Fruit fly (Drosophila melanogaster): ENCODE measurements around the gene CG5567.

The CG5567 gene

dm6 chr3L:17802107-17802506 lies 41.2 kb downstream of the CG5567 start, which contains the start of gene NUCB1 (continued):
- TF ChIP-seq Med (GFP tag) (peak; percentile 94), chm (GFP tag; IDR thresholded peaks at IDR 0.05) (no peak), CG4820 (GFP tag; optimal IDR thresholded peaks at IDR 0.05) (peak; percentile 7), Dfd (GFP tag; optimal IDR thresholded peaks at IDR 0.05) (no peak), wek (GFP tag; optimal IDR thresholded peaks at IDR 0.05) (no peak), CG13894 (tag; optimal IDR thresholded peaks at IDR 0.05) (no peak), schlank (tag; optimal IDR thresholded peaks at IDR 0.05) (no peak), fru (optimal IDR thresholded peaks at IDR 0.05) (no peak), zf30C (GFP tag; optimal IDR thresholded peaks at IDR 0.05) (no peak), CG10565 (GFP tag; optimal IDR thresholded peaks at IDR 0.05) (no peak), CG18476 (GFP tag; optimal IDR thresholded peaks at IDR 0.05) (no peak), eyg (GFP tag; optimal IDR thresholded peaks at IDR 0.05) (no peak), CG2116 (GFP tag; optimal IDR thresholded peaks at IDR 0.05) (peak; percentile 56), tup (GFP tag; optimal IDR thresholded peaks at IDR 0.05) (peak; percentile 27), run (tag; optimal IDR thresholded peaks at IDR 0.05) (no peak), az2 (GFP tag; optimal IDR thresholded peaks at IDR 0.05) (no peak), dmrt11E (tag; optimal IDR thresholded peaks at IDR 0.05) (peak; percentile 12), CG2120 (GFP tag; optimal IDR thresholded peaks at IDR 0.05) (peak; percentile 70), CG2875 (GFP tag; optimal IDR thresholded peaks at IDR 0.05) (peak; percentile 17), Drgx (GFP tag; IDR thresholded peaks at IDR 0.05) (no peak), dan (GFP tag; IDR thresholded peaks at IDR 0.05) (no peak), ttk (GFP tag; IDR thresholded peaks at IDR 0.05) (no peak), Aef1 (GFP tag; IDR thresholded peaks at IDR 0.05) (no peak), Tbp (GFP tag; optimal IDR thresholded peaks at IDR 0.05) (no peak), gce (GFP tag; IDR thresholded peaks at IDR 0.05) (no peak), CG12236 (GFP tag; optimal IDR thresholded peaks at IDR 0.05) (no peak), Neu2 (GFP tag; optimal IDR thresholded peaks at IDR 0.05; ENCODE audit: borderline replicate concordance) (no peak), toy (GFP tag; IDR thresholded peaks at IDR 0.05) (no peak), Hmx (GFP tag; optimal IDR thresholded peaks at IDR 0.05) (no peak), CG10979 (tag; optimal IDR thresholded peaks at IDR 0.05) (peak; percentile 18), CG8765 (GFP tag; IDR thresholded peaks at IDR 0.05) (no peak; the same call in 1 of the 2 replicates), cato (GFP tag; optimal IDR thresholded peaks at IDR 0.05; ENCODE audit: borderline replicate concordance) (no peak), HHEX (GFP tag; optimal IDR thresholded peaks at IDR 0.05) (peak; percentile 48), CG8089 (GFP tag; optimal IDR thresholded peaks at IDR 0.05) (peak; percentile 7), CG1647 (GFP tag; optimal IDR thresholded peaks at IDR 0.05) (peak; percentile 31), CG7372 (GFP tag; IDR thresholded peaks at IDR 0.05) (no peak), slou (GFP tag; optimal IDR thresholded peaks at IDR 0.05) (no peak), ato (GFP tag; IDR thresholded peaks at IDR 0.05; ENCODE audit: partially characterized antibody) (no peak), crc (GFP tag; optimal IDR thresholded peaks at IDR 0.05) (no peak), CG16813 (GFP tag; IDR thresholded peaks at IDR 0.05; ENCODE audit: partially characterized antibody) (0 out of 3 replicates have a peak, but pooled peaks have one; percentile 4), Optix (GFP tag; IDR thresholded peaks at IDR 0.05) (no peak), CG12299 (tag; optimal IDR thresholded peaks at IDR 0.05) (no peak), B-H2 (GFP tag; optimal IDR thresholded peaks at IDR 0.05) (peak; percentile 67), sob (GFP tag; IDR thresholded peaks at IDR 0.05) (peak; percentile 68), CG3847 (GFP tag; IDR thresholded peaks at IDR 0.05) (peak; percentile 80), Lpt (GFP tag; optimal IDR thresholded peaks at IDR 0.05) (no peak), CG15696 (tag; optimal IDR thresholded peaks at IDR 0.05) (peak; percentile 0), ranshi (GFP tag; IDR thresholded peaks at IDR 0.05) (0 out of 2 replicates have a peak, but pooled peaks have one; percentile 14), CG9932 (GFP tag; IDR thresholded peaks at IDR 0.05) (peak; percentile 68), Spps (tag; optimal IDR thresholded peaks at IDR 0.05) (peak; percentile 21), CG10209 (GFP tag; optimal IDR thresholded peaks at IDR 0.05) (peak; percentile 36), CG31441 (GFP tag; IDR thresholded peaks at IDR 0.05) (no peak), CG8944 (GFP tag; optimal IDR thresholded peaks at IDR 0.05) (peak; percentile 33)
